Worm (Caenorhabditis elegans) whole organism, L2 larva: Measurements from ENCODE around the gene Y1B5A.1.

Experiments used
- blmp-1 ChIP-seq: sonication (generic microtip); optimal IDR thresholded peaks from 2 replicates; lab custom pipeline; 2017; ENCODE audit warnings: missing genetic modification characterization, mild to moderate bottlenecking, missing compliant biosample characterization, antibody characterized with exemption, moderate library complexity; ENCODE audit not compliant: insufficient read depth
- lin-11 ChIP-seq: fragments of 150-350 bp; sonication (generic microtip); optimal IDR thresholded peaks from 2 replicates; lab custom pipeline; 2014; ENCODE audit warnings: missing biosample characterization, missing genetic modification characterization, inconsistent platforms, mixed read lengths
- mbf-1 ChIP-seq: sonication (generic microtip); optimal IDR thresholded peaks from 2 replicates; lab custom pipeline; 2017; ENCODE audit warnings: missing biosample characterization, missing genetic modification characterization
- mdl-1 ChIP-seq, 2 experiments: fragments of 150-350 bp in 1 of 2; sonication (generic microtip) in 1 of 2; optimal IDR thresholded peaks; 2 replicates each; lab custom pipeline; 2017; ENCODE audit warnings: missing biosample characterization in 2 of 2, missing genetic modification characterization in 2 of 2
- nhr-11 ChIP-seq: fragments of 150-350 bp; optimal IDR thresholded peaks from 2 replicates; lab custom pipeline; 2014; ENCODE audit warnings: missing biosample characterization, missing genetic modification characterization
- nhr-25 ChIP-seq: fragments of 150-350 bp; sonication (generic microtip); optimal IDR thresholded peaks from 3 replicates; lab custom pipeline; 2014; ENCODE audit warnings: missing biosample characterization, missing genetic modification characterization
- nhr-6 ChIP-seq: fragments of 150-350 bp; optimal IDR thresholded peaks from 2 replicates; lab custom pipeline; 2014; ENCODE audit warnings: missing biosample characterization, missing genetic modification characterization
- unc-55 ChIP-seq: fragments of 150-350 bp; sonication (generic microtip); optimal IDR thresholded peaks from 3 replicates; lab custom pipeline; 2014; ENCODE audit warnings: missing biosample characterization, missing genetic modification reagents, missing genetic modification characterization
- ztf-11 ChIP-seq: sonication (generic microtip); optimal IDR thresholded peaks from 2 replicates; lab custom pipeline; 2017; ENCODE audit warnings: missing biosample characterization, missing genetic modification characterization

- no peak for TF ChIP-seq mdl-1 (tag; optimal IDR thresholded peaks at IDR 0.05; lab: Kevin White, UChicago)
- TF ChIP-seq nhr-6: no peak
- TF ChIP-seq ztf-11 (tag; lab: Kevin White, UChicago): no peak
- no peak for TF ChIP-seq blmp-1 (tag; lab: Kevin White, UChicago)
- TF ChIP-seq nhr-11: no peak
- TF ChIP-seq lin-11 (tag; lab: Kevin White, UChicago): no peak
- no peak for TF ChIP-seq unc-55 (GFP tag; lab: Kevin White, UChicago)
- TF ChIP-seq mbf-1 (tag; lab: Kevin White, UChicago): no peak
- TF ChIP-seq nhr-25: no peak
Observed at ce11 chrX:7067250-7067958, 17.8 kb upstream of the Y1B5A.1 start.
